Fruit fly (Drosophila melanogaster) whole organism, embryonic: ENCODE measurements around the gene CG18598.

Experiments
- Atf-2 ChIP-seq: fragments of 200-800 bp; sonication (Bioruptor generic); optimal IDR thresholded peaks from 2 replicates; lab custom pipeline; 2016; ENCODE audit warnings: missing biosample characterization, missing genetic modification characterization
- CG11398 ChIP-seq: fragments of 200-800 bp; sonication (Bioruptor generic); optimal IDR thresholded peaks from 2 replicates; lab custom pipeline; 2016; ENCODE audit warnings: missing biosample characterization, missing genetic modification characterization
- CG12104 ChIP-seq: fragments of 200-800 bp; sonication (Bioruptor generic); optimal IDR thresholded peaks from 3 replicates; lab custom pipeline; 2016; ENCODE audit warnings: missing biosample characterization, missing genetic modification characterization
- CG13287 ChIP-seq: fragments of 200-800 bp; sonication (Bioruptor generic); IDR thresholded peaks from 2 replicates; pipeline ENCODE4 v1.3.6; 2022; ENCODE audit warnings: missing biosample characterization, missing genetic modification characterization; ENCODE audit not compliant: partially characterized antibody
- CG14050 ChIP-seq: fragments of 200-800 bp; sonication (Bioruptor generic); IDR thresholded peaks from 3 replicates; pipeline ENCODE4 v1.3.6; 2022; ENCODE audit warnings: missing biosample characterization, missing genetic modification characterization
- CG1603 ChIP-seq: fragments of 200-800 bp; sonication (Bioruptor generic); optimal IDR thresholded peaks from 2 replicates; lab custom pipeline; 2019; ENCODE audit warnings: missing biosample characterization, mild to moderate bottlenecking, missing genetic modification characterization, moderate library complexity
- CG17802 ChIP-seq: fragments of 200-800 bp; sonication (Bioruptor generic); optimal IDR thresholded peaks from 2 replicates; lab custom pipeline; 2018; ENCODE audit warnings: missing biosample characterization, mild to moderate bottlenecking, missing genetic modification characterization, moderate library complexity
- CG2202 ChIP-seq: fragments of 200-800 bp; sonication (Bioruptor generic); optimal IDR thresholded peaks from 2 replicates; lab custom pipeline; 2018; ENCODE audit warnings: missing biosample characterization, mild to moderate bottlenecking, missing genetic modification characterization
- CG6791 ChIP-seq: fragments of 200-800 bp; sonication (Bioruptor generic); IDR thresholded peaks from 3 replicates; pipeline ENCODE4 v1.3.6; 2022; ENCODE audit warnings: missing biosample characterization, missing genetic modification characterization; ENCODE audit not compliant: partially characterized antibody
- E2f2 ChIP-seq: fragments of 200-800 bp; sonication (Bioruptor generic); IDR thresholded peaks from 2 replicates; pipeline ENCODE4 v1.3.6; 2022; ENCODE audit warnings: missing biosample characterization, missing genetic modification characterization
- Fer3 ChIP-seq: fragments of 200-800 bp; sonication (Bioruptor generic); optimal IDR thresholded peaks from 2 replicates; lab custom pipeline; 2018; ENCODE audit warnings: missing biosample characterization, mild to moderate bottlenecking, missing genetic modification characterization, moderate library complexity
- HLH4C ChIP-seq: fragments of 200-800 bp; sonication (Bioruptor generic); IDR thresholded peaks from 3 replicates; pipeline ENCODE4 v1.3.6; 2022; ENCODE audit warnings: missing biosample characterization, missing genetic modification characterization; ENCODE audit not compliant: partially characterized antibody
- MTF-1 ChIP-seq: fragments of 200-800 bp; sonication (Bioruptor generic); optimal IDR thresholded peaks from 2 replicates; lab custom pipeline; 2018; ENCODE audit warnings: missing biosample characterization, mild to moderate bottlenecking, missing genetic modification characterization, borderline replicate concordance
- Med ChIP-seq: fragments of 200-800 bp; sonication (Bioruptor generic); peaks from one replicate; lab custom pipeline; 2016; ENCODE audit warnings: missing biosample characterization, missing genetic modification characterization, mild to moderate bottlenecking, inconsistent platforms, moderate library complexity
- Myb ChIP-seq: fragments of 200-800 bp; sonication (Bioruptor generic); optimal IDR thresholded peaks from 2 replicates; lab custom pipeline; 2016; ENCODE audit warnings: missing biosample characterization, missing genetic modification characterization
- NC2β ChIP-seq: fragments of 200-800 bp; sonication (Bioruptor generic); optimal IDR thresholded peaks from 2 replicates; lab custom pipeline; 2016; ENCODE audit warnings: missing biosample characterization, missing genetic modification characterization
- Nf-YA ChIP-seq: fragments of 200-800 bp; sonication (Bioruptor generic); IDR thresholded peaks from 2 replicates; pipeline ENCODE4 v1.3.6; 2022; ENCODE audit warnings: missing biosample characterization, missing genetic modification characterization
- Rx ChIP-seq: fragments of 200-800 bp; sonication (Bioruptor generic); IDR thresholded peaks from 2 replicates; pipeline ENCODE4 v1.3.6; 2022; ENCODE audit warnings: missing biosample characterization, missing genetic modification characterization
- Sry-δ ChIP-seq: fragments of 200-800 bp; sonication (Bioruptor generic); optimal IDR thresholded peaks from 2 replicates; lab custom pipeline; 2016; ENCODE audit warnings: missing biosample characterization, missing genetic modification characterization
- TFAM ChIP-seq: fragments of 200-800 bp; sonication (Bioruptor generic); optimal IDR thresholded peaks from 2 replicates; lab custom pipeline; 2017; ENCODE audit warnings: missing biosample characterization, missing genetic modification characterization, inconsistent platforms
- Vsx1 ChIP-seq: fragments of 200-800 bp; sonication (Bioruptor generic); optimal IDR thresholded peaks from 2 replicates; lab custom pipeline; 2017; ENCODE audit warnings: missing biosample characterization, mild to moderate bottlenecking, missing genetic modification characterization, missing genetic modification reagents
- Xbp1 ChIP-seq: fragments of 200-800 bp; sonication (Bioruptor generic); optimal IDR thresholded peaks from 3 replicates; lab custom pipeline; 2016; ENCODE audit warnings: missing biosample characterization, mild to moderate bottlenecking, missing genetic modification characterization
- bbx ChIP-seq: fragments of 200-800 bp; sonication (Bioruptor generic); IDR thresholded peaks from 2 replicates; pipeline ENCODE4 v1.3.6; 2022; ENCODE audit warnings: missing biosample characterization, missing genetic modification characterization; ENCODE audit not compliant: partially characterized antibody
- bcd ChIP-seq: fragments of 200-800 bp; sonication (Bioruptor generic); optimal IDR thresholded peaks from 2 replicates; lab custom pipeline; 2017; ENCODE audit warnings: missing biosample characterization, mild to moderate bottlenecking, missing genetic modification characterization
- caup ChIP-seq: fragments of 200-800 bp; sonication (Bioruptor generic); optimal IDR thresholded peaks from 3 replicates; lab custom pipeline; 2017; ENCODE audit warnings: missing biosample characterization, mild to moderate bottlenecking, missing genetic modification characterization, moderate library complexity; ENCODE audit not compliant: severe bottlenecking
- cg ChIP-seq: fragments of 200-800 bp; sonication (Bioruptor generic); optimal IDR thresholded peaks from 3 replicates; lab custom pipeline; 2019; ENCODE audit warnings: missing biosample characterization, mild to moderate bottlenecking, missing genetic modification characterization, moderate library complexity
- ci ChIP-seq: fragments of 200-800 bp; sonication (Bioruptor generic); IDR thresholded peaks from 3 replicates; pipeline ENCODE4 v1.3.6; 2022; ENCODE audit warnings: missing biosample characterization, missing genetic modification characterization
- dmrt11E ChIP-seq: fragments of 200-800 bp; sonication (Bioruptor generic); optimal IDR thresholded peaks from 3 replicates; lab custom pipeline; 2018; ENCODE audit warnings: missing biosample characterization, mild to moderate bottlenecking, missing genetic modification characterization, moderate library complexity
- fd96Cb ChIP-seq: fragments of 200-800 bp; sonication (Bioruptor generic); optimal IDR thresholded peaks from 2 replicates; lab custom pipeline; 2018; ENCODE audit warnings: missing biosample characterization, mild to moderate bottlenecking, missing genetic modification characterization, moderate library complexity
- gcm ChIP-seq: fragments of 200-800 bp; sonication (Bioruptor generic); optimal IDR thresholded peaks from 2 replicates; lab custom pipeline; 2019; ENCODE audit warnings: missing biosample characterization, mild to moderate bottlenecking, missing genetic modification characterization, moderate library complexity
- hbn ChIP-seq: fragments of 200-800 bp; sonication (Bioruptor generic); IDR thresholded peaks from 2 replicates; pipeline ENCODE4 v1.3.6; 2022; ENCODE audit warnings: missing biosample characterization, missing genetic modification characterization; ENCODE audit not compliant: partially characterized antibody
- phol ChIP-seq: fragments of 200-800 bp; sonication (Bioruptor generic); optimal IDR thresholded peaks from 3 replicates; lab custom pipeline; 2018; ENCODE audit warnings: missing biosample characterization, mild to moderate bottlenecking, missing genetic modification characterization, moderate library complexity
- pzg ChIP-seq: fragments of 200-800 bp; sonication (Bioruptor generic); optimal IDR thresholded peaks from 3 replicates; lab custom pipeline; 2018; ENCODE audit warnings: missing biosample characterization, mild to moderate bottlenecking, missing genetic modification characterization, moderate library complexity
- row ChIP-seq: fragments of 200-800 bp; sonication (Bioruptor generic); IDR thresholded peaks from 3 replicates; pipeline ENCODE4 v1.3.6; 2022; ENCODE audit warnings: missing biosample characterization, missing genetic modification characterization
- sens ChIP-seq: fragments of 200-800 bp; sonication (Bioruptor generic); peaks from one replicate; lab custom pipeline; 2016; ENCODE audit warnings: missing biosample characterization, missing genetic modification characterization
- slbo ChIP-seq: fragments of 200-800 bp; sonication (Bioruptor generic); IDR thresholded peaks from 2 replicates; pipeline ENCODE4 v1.3.6; 2022; ENCODE audit warnings: missing biosample characterization, missing genetic modification characterization
- tll ChIP-seq, 2 experiments: fragments of 200-800 bp in 1 of 2; fragments of >200 bp in 1 of 2; sonication (Bioruptor generic) in 1 of 2; optimal IDR thresholded peaks; 2 replicates each; lab custom pipeline; 2017 to 2019; ENCODE audit warnings: missing biosample characterization in 2 of 2, missing genetic modification characterization in 2 of 2, mild to moderate bottlenecking in 1 of 2, moderate library complexity in 1 of 2
- trem ChIP-seq: fragments of 200-800 bp; optimal IDR thresholded peaks from 3 replicates; lab custom pipeline; 2019; ENCODE audit warnings: missing biosample characterization, mild to moderate bottlenecking, missing genetic modification characterization, moderate library complexity

The CG18598 gene

DNA sequence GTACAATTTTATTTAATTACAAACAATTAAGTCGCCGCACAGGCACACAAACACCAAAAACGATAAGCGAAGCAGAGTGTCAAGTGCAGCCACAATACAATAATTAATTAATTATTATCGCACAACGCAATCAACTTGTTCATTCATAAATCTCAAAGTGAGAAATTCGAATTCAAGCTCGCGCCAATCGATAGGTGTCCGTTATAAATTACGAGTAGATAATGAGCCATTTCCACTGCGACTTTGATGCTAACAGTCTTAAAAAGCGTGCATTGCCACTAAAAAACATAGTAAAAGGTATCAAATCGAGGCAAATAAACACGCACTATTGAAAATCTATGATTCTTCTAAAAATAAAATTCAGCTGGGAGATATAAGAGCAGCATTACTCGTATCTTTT lies 20.7 kb upstream of the CG18598 start (continued):
- TF ChIP-seq CG14050 (GFP tag; lab: Robert Waterston, UW) (no peak), TFAM (GFP tag; lab: Kevin White, UChicago) (no peak), HLH4C (0 out of 3 replicates have a peak, but pooled peaks have one; percentile 25), E2f2 (GFP tag; lab: Robert Waterston, UW) (peak; percentile 51; the same call in 1 of the 2 replicates), row (GFP tag; lab: Robert Waterston, UW) (peak; percentile 20; the same call in 1 of the 3 replicates), Nf-YA (GFP tag; lab: Robert Waterston, UW) (no peak), bcd (GFP tag; lab: Kevin White, UChicago) (no peak), Fer3 (tag; lab: Kevin White, UChicago) (no peak), fd96Cb (tag; lab: Kevin White, UChicago) (no peak), Med (GFP tag; lab: Kevin White, UChicago) (peak; percentile 50), Xbp1 (no peak), CG1603 (tag; lab: Kevin White, UChicago) (peak; percentile 26), ci (GFP tag; lab: Robert Waterston, UW) (no peak), CG13287 (GFP tag; lab: Robert Waterston, UW) (peak; percentile 43; the same call in 1 of the 2 replicates), Atf-2 (GFP tag; lab: Kevin White, UChicago) (no peak), CG6791 (GFP tag; lab: Robert Waterston, UW) (0 out of 3 replicates have a peak, but pooled peaks have one; percentile 27), NC2β (GFP tag; lab: Kevin White, UChicago) (no peak), trem (peak; percentile 13), Vsx1 (GFP tag; lab: Kevin White, UChicago) (no peak), Sry-δ (GFP tag; lab: Kevin White, UChicago) (peak; percentile 32), Myb (peak; percentile 80)

DNA sequence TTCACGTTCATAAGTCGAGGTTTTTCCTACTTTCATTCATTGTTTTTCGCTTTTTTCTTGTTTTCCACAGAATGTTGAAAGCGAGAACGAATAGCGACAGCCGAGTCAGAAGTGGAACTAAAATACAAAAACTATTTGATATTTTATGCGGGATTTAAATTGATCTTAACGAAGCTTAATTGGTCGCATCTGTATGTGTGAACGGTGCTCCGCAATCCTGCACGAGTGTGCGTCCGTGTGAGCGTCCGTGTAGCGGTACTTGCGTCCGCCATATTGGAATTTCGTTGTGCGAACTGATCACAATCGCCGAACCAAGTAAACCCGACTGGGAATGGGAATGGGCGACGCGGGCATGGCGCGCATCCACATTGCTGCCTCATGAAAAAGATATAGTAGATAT lies 18.7 kb upstream of the CG18598 start:
- TF ChIP-seq phol (tag; lab: Kevin White, UChicago) (peak; percentile 70), dmrt11E (tag; lab: Kevin White, UChicago) (no peak), cg (GFP tag; lab: Kevin White, UChicago) (peak; percentile 22), Rx (GFP tag; lab: Robert Waterston, UW) (no peak), pzg (GFP tag; lab: Kevin White, UChicago) (no peak), slbo (GFP tag; lab: Robert Waterston, UW) (no peak), MTF-1 (GFP tag; lab: Kevin White, UChicago) (no peak), sens (GFP tag; lab: Kevin White, UChicago) (peak; percentile 16), CG2202 (no peak), CG12104 (GFP tag; lab: Kevin White, UChicago) (no peak), tll (GFP tag; optimal IDR thresholded peaks at IDR 0.05; lab: Kevin White, UChicago) (no peak), CG11398 (GFP tag; lab: Kevin White, UChicago) (no peak), gcm (peak; percentile 48), bbx (GFP tag; lab: Robert Waterston, UW) (no peak), CG17802 (tag; lab: Kevin White, UChicago) (peak; percentile 92), hbn (GFP tag; lab: Robert Waterston, UW) (no peak), caup (GFP tag; lab: Kevin White, UChicago) (no peak)
